Worm (Caenorhabditis elegans) whole organism, L4 larva: ENCODE measurements around the gene Y54G2A.15.

ENCODE experiments used
- D1046.2 ChIP-seq: fragments of 200-800 bp; sonication (Bioruptor generic); IDR thresholded peaks from 2 replicates; pipeline ENCODE4 v1.3.6; 2022; ENCODE audit warnings: missing genetic modification characterization, missing compliant biosample characterization
- F10B5.3 ChIP-seq: sonication (generic microtip); optimal IDR thresholded peaks from 2 replicates; lab custom pipeline; 2016; ENCODE audit warnings: mild to moderate bottlenecking, missing genetic modification characterization, missing compliant biosample characterization
- F37D6.2 ChIP-seq: sonication (generic microtip); optimal IDR thresholded peaks from 2 replicates; lab custom pipeline; 2016; ENCODE audit warnings: mild to moderate bottlenecking, missing genetic modification characterization, missing compliant biosample characterization
- F44E2.7 ChIP-seq: fragments of 200-800 bp; sonication (Bioruptor generic); IDR thresholded peaks from 2 replicates; pipeline ENCODE4 v2.1.2; 2022; ENCODE audit warnings: missing genetic modification characterization, missing compliant biosample characterization
- F49E8.2 ChIP-seq: sonication (generic microtip); optimal IDR thresholded peaks from 2 replicates; lab custom pipeline; 2016; ENCODE audit warnings: missing compliant biosample characterization, mild to moderate bottlenecking, missing genetic modification characterization, borderline replicate concordance
- T26A8.4 ChIP-seq: fragments of 200-800 bp; sonication (Bioruptor generic); IDR thresholded peaks from 2 replicates; pipeline ENCODE4 v1.3.6; 2022; ENCODE audit warnings: missing genetic modification characterization, missing compliant biosample characterization
- Y75B8A.6 ChIP-seq: fragments of 200-800 bp; sonication (Bioruptor generic); IDR thresholded peaks from 2 replicates; pipeline ENCODE4 v1.3.6; 2022; ENCODE audit warnings: missing genetic modification reagents, missing genetic modification characterization, missing compliant biosample characterization
- ZK337.2 ChIP-seq: fragments of 200-800 bp; sonication (Bioruptor generic); IDR thresholded peaks from 2 replicates; pipeline ENCODE4 v1.3.6; 2022; ENCODE audit warnings: missing genetic modification reagents, missing genetic modification characterization, missing compliant biosample characterization
- aha-1 ChIP-seq: fragments of 150-350 bp; peaks from one replicate; lab custom pipeline; 2014; ENCODE audit warnings: missing biosample characterization, missing genetic modification characterization
- ceh-44 ChIP-seq: fragments of 200-800 bp; sonication (Bioruptor generic); IDR thresholded peaks from 2 replicates; pipeline ENCODE4 v1.3.6; 2022; ENCODE audit warnings: missing genetic modification reagents, missing genetic modification characterization, missing compliant biosample characterization
- ces-1 ChIP-seq: fragments of 150-350 bp; sonication (generic microtip); optimal IDR thresholded peaks from 4 replicates; lab custom pipeline; 2014; ENCODE audit warnings: missing biosample characterization, missing genetic modification reagents, missing genetic modification characterization
- daf-12 ChIP-seq: fragments of 150-350 bp; optimal IDR thresholded peaks from 2 replicates; lab custom pipeline; 2014; ENCODE audit warnings: missing biosample characterization, missing genetic modification reagents, missing genetic modification characterization
- daf-8 ChIP-seq: fragments of 200-800 bp; sonication (Bioruptor generic); IDR thresholded peaks from 2 replicates; pipeline ENCODE4 v1.3.6; 2022; ENCODE audit warnings: missing genetic modification characterization, missing compliant biosample characterization
- duxl-1 ChIP-seq: sonication (generic microtip); optimal IDR thresholded peaks from 2 replicates; lab custom pipeline; 2016; ENCODE audit warnings: mild to moderate bottlenecking, missing genetic modification characterization, moderate library complexity, missing compliant biosample characterization; ENCODE audit not compliant: poor library complexity
- egl-43 ChIP-seq: fragments of 200-800 bp; sonication (Bioruptor generic); IDR thresholded peaks from 2 replicates; pipeline ENCODE4 v1.3.6; 2022; ENCODE audit warnings: missing genetic modification reagents, missing genetic modification characterization, missing compliant biosample characterization
- fkh-10 ChIP-seq: fragments of 150-350 bp; optimal IDR thresholded peaks from 2 replicates; lab custom pipeline; 2014; ENCODE audit warnings: missing biosample characterization, missing genetic modification reagents, missing genetic modification characterization
- fos-1 ChIP-seq: fragments of 150-350 bp; optimal IDR thresholded peaks from 2 replicates; lab custom pipeline; 2014; ENCODE audit warnings: missing biosample characterization, missing genetic modification characterization
- gei-8 ChIP-seq: fragments of 200-800 bp; sonication (Bioruptor generic); optimal IDR thresholded peaks from 2 replicates; lab custom pipeline; 2018; ENCODE audit warnings: mild to moderate bottlenecking, missing genetic modification characterization, missing compliant biosample characterization
- hlh-11 ChIP-seq: fragments of 200-800 bp; sonication (Bioruptor generic); optimal IDR thresholded peaks from 2 replicates; lab custom pipeline; 2018; ENCODE audit warnings: mild to moderate bottlenecking, missing genetic modification characterization, missing compliant biosample characterization
- hlh-30 ChIP-seq: sonication (generic microtip); optimal IDR thresholded peaks from 2 replicates; lab custom pipeline; 2017; ENCODE audit warnings: antibody characterized with exemption, mild to moderate bottlenecking, missing genetic modification characterization, missing compliant biosample characterization; ENCODE audit not compliant: insufficient read depth
- hmg-1.1 ChIP-seq: fragments of 200-800 bp; sonication (Bioruptor generic); IDR thresholded peaks from 2 replicates; pipeline ENCODE4 v1.3.6; 2022; ENCODE audit warnings: missing genetic modification reagents, missing genetic modification characterization, missing compliant biosample characterization
- lin-15B ChIP-seq: fragments of 150-350 bp; sonication (generic microtip); optimal IDR thresholded peaks from 3 replicates; lab custom pipeline; 2014; ENCODE audit warnings: missing biosample characterization, missing genetic modification characterization
- lin-38 ChIP-seq: fragments of 200-800 bp; sonication (Bioruptor generic); IDR thresholded peaks from 2 replicates; pipeline ENCODE4 v1.3.6; 2022; ENCODE audit warnings: missing genetic modification reagents, missing genetic modification characterization, missing compliant biosample characterization
- lin-39 ChIP-seq: fragments of 150-350 bp; optimal IDR thresholded peaks from 2 replicates; lab custom pipeline; 2014; ENCODE audit warnings: missing biosample characterization, missing genetic modification reagents, missing genetic modification characterization
- lir-3 ChIP-seq: sonication (generic microtip); optimal IDR thresholded peaks from 2 replicates; lab custom pipeline; 2016; ENCODE audit warnings: mild to moderate bottlenecking, missing genetic modification characterization, missing compliant biosample characterization
- madf-5 ChIP-seq, 2 experiments: fragments of 200-800 bp; sonication (Bioruptor generic); IDR thresholded peaks; 2 replicates each; pipeline ENCODE4 v1.3.6; 2022; ENCODE audit warnings: missing compliant biosample characterization in 2 of 2, missing genetic modification characterization in 2 of 2
- mep-1 ChIP-seq: fragments of 150-350 bp; sonication (generic microtip); optimal IDR thresholded peaks from 3 replicates; lab custom pipeline; 2014; ENCODE audit warnings: missing biosample characterization, missing genetic modification characterization
- mxl-3 ChIP-seq: fragments of 200-800 bp; sonication (Bioruptor generic); optimal IDR thresholded peaks from 2 replicates; lab custom pipeline; 2018; ENCODE audit warnings: mild to moderate bottlenecking, missing genetic modification characterization, missing compliant biosample characterization
- nhr-11 ChIP-seq: fragments of 150-350 bp; optimal IDR thresholded peaks from 2 replicates; lab custom pipeline; 2014; ENCODE audit warnings: missing biosample characterization, missing genetic modification characterization
- nhr-28 ChIP-seq: fragments of 150-350 bp; optimal IDR thresholded peaks from 2 replicates; lab custom pipeline; 2014; ENCODE audit warnings: missing biosample characterization, missing genetic modification characterization
- nhr-42 ChIP-seq: fragments of 200-800 bp; sonication (Bioruptor generic); IDR thresholded peaks from 2 replicates; pipeline ENCODE4 v1.3.6; 2022; ENCODE audit warnings: missing genetic modification characterization, missing compliant biosample characterization
- nhr-48 ChIP-seq: sonication (generic microtip); optimal IDR thresholded peaks from 2 replicates; lab custom pipeline; 2016; ENCODE audit warnings: mild to moderate bottlenecking, missing genetic modification characterization, missing compliant biosample characterization
- nhr-77 ChIP-seq: fragments of 150-350 bp; optimal IDR thresholded peaks from 2 replicates; lab custom pipeline; 2014; ENCODE audit warnings: missing biosample characterization, missing genetic modification characterization
- php-3 ChIP-seq: fragments of 200-800 bp; sonication (Bioruptor generic); IDR thresholded peaks from 2 replicates; pipeline ENCODE4 v1.3.6; 2022; ENCODE audit warnings: missing genetic modification reagents, missing genetic modification characterization, missing compliant biosample characterization
- rbr-2 ChIP-seq: sonication (generic microtip); optimal IDR thresholded peaks from 2 replicates; lab custom pipeline; 2016; ENCODE audit warnings: missing genotype, missing genetic modification characterization, missing compliant biosample characterization
- saeg-2 ChIP-seq: fragments of 200-800 bp; sonication (Bioruptor generic); IDR thresholded peaks from 2 replicates; pipeline ENCODE4 v1.3.6; 2022; ENCODE audit warnings: missing genetic modification reagents, missing genetic modification characterization, missing compliant biosample characterization
- tra-1 ChIP-seq: fragments of 200-800 bp; sonication (Bioruptor generic); IDR thresholded peaks from 2 replicates; pipeline ENCODE4 v1.3.6; 2022; ENCODE audit warnings: missing genetic modification reagents, missing genetic modification characterization, missing compliant biosample characterization
- unc-62 ChIP-seq, 3 experiments: fragments of 150-350 bp in 1 of 3; sonication (generic microtip); optimal IDR thresholded peaks in 2 of 3; peaks in 1 of 3; 1 replicate in 1 of 3; 2 replicates in 2 of 3; lab custom pipeline; 2014 to 2017; ENCODE audit warnings: missing biosample characterization in 3 of 3, missing genetic modification characterization in 3 of 3, missing genetic modification reagents in 3 of 3, missing genotype in 1 of 3
- vab-7 ChIP-seq: fragments of 200-800 bp; sonication (Bioruptor generic); IDR thresholded peaks from 2 replicates; pipeline ENCODE4 v1.3.6; 2022; ENCODE audit warnings: missing genetic modification reagents, missing genetic modification characterization, missing compliant biosample characterization
- zag-1 ChIP-seq: fragments of 150-350 bp; optimal IDR thresholded peaks from 2 replicates; lab custom pipeline; 2014; ENCODE audit warnings: missing biosample characterization, missing genetic modification characterization
- zip-11 ChIP-seq: fragments of 200-800 bp; sonication (Bioruptor generic); IDR thresholded peaks from 2 replicates; pipeline ENCODE4 v1.3.6; 2022; ENCODE audit warnings: missing genetic modification characterization, missing compliant biosample characterization
- zip-2 ChIP-seq: fragments of 150-350 bp; optimal IDR thresholded peaks from 2 replicates; lab custom pipeline; 2014; ENCODE audit warnings: missing biosample characterization, missing genetic modification characterization

Y54G2A.15 gene

ce11 chrIV:2805525-2805924 lies 38.3 kb downstream of the Y54G2A.15 start, which contains the start of gene Y54G2A.45 (continued):
- TF ChIP-seq Y75B8A.6 (GFP tag; lab: Robert Waterston, UW) (peak; percentile 57; the same call in 1 of the 2 replicates), saeg-2 (GFP tag; lab: Robert Waterston, UW) (peak; percentile 74; the same call in 1 of the 2 replicates), F37D6.2 (peak; percentile 20), zag-1 (tag; lab: Kevin White, UChicago) (no peak), nhr-11 (peak; percentile 55), T26A8.4 (GFP tag; lab: Robert Waterston, UW) (peak; percentile 60), unc-62 (GFP tag; optimal IDR thresholded peaks at IDR 0.05 in 1 of 2; lab: Kevin White, UChicago) (no peak), unc-62 (tag; optimal IDR thresholded peaks at IDR 0.05; lab: Kevin White, UChicago) (no peak), madf-5 (GFP tag; IDR thresholded peaks at IDR 0.05; lab: Robert Waterston, UW) (peak; percentile 47 to 76; a peak in 3 of 4 replicates), fkh-10 (GFP tag; lab: Kevin White, UChicago) (no peak), zip-11 (GFP tag; lab: Robert Waterston, UW) (no peak), php-3 (GFP tag; lab: Robert Waterston, UW) (peak; percentile 78), hlh-11 (peak; percentile 85), aha-1 (peak; percentile 70), lin-15B (no peak), lin-38 (peak; percentile 80), rbr-2 (tag; lab: Kevin White, UChicago) (peak; percentile 51), tra-1 (GFP tag; lab: Robert Waterston, UW) (peak; percentile 89), ces-1 (GFP tag; lab: Kevin White, UChicago) (no peak), daf-12 (tag; lab: Kevin White, UChicago) (no peak), nhr-48 (tag; lab: Kevin White, UChicago) (peak; percentile 84), hlh-30 (tag; lab: Kevin White, UChicago) (peak; percentile 91), hmg-1.1 (GFP tag; lab: Robert Waterston, UW) (peak; percentile 63; the same call in 1 of the 2 replicates), gei-8 (peak; percentile 91), F44E2.7 (GFP tag; lab: Robert Waterston, UW) (0 out of 2 replicates have a peak, but pooled peaks have one; percentile 28), duxl-1 (tag; lab: Kevin White, UChicago) (peak; percentile 38), F49E8.2 (tag; lab: Kevin White, UChicago) (peak; percentile 78), mep-1 (tag; lab: Kevin White, UChicago) (peak; percentile 78), zip-2 (peak; percentile 65), nhr-77 (tag; lab: Kevin White, UChicago) (peak; percentile 15), egl-43 (peak; percentile 82), nhr-42 (GFP tag; lab: Robert Waterston, UW) (peak; percentile 69; the same call in 1 of the 2 replicates), ZK337.2 (peak; percentile 51; the same call in 1 of the 2 replicates), mxl-3 (peak; percentile 77), lin-39 (no peak), ceh-44 (GFP tag; lab: Robert Waterston, UW) (peak; percentile 80), D1046.2 (GFP tag; lab: Robert Waterston, UW) (peak; percentile 88), daf-8 (GFP tag; lab: Robert Waterston, UW) (no peak), vab-7 (GFP tag; lab: Robert Waterston, UW) (peak; percentile 84), F10B5.3 (tag; lab: Kevin White, UChicago) (peak; percentile 58), nhr-28 (tag; lab: Kevin White, UChicago) (peak; percentile 89), lir-3 (tag; lab: Kevin White, UChicago) (peak; percentile 48), fos-1 (no peak)
